Fruit fly (Drosophila melanogaster): ENCODE results near the gene Smn.

- TF ChIP-seq psq (optimal IDR thresholded peaks at IDR 0.05) = no peak
- no peak for TF ChIP-seq insv (optimal IDR thresholded peaks at IDR 0.05)
- TF ChIP-seq Myc (optimal IDR thresholded peaks at IDR 0.05) = no peak
- TF ChIP-seq Sin3A (optimal IDR thresholded peaks at IDR 0.05) = no peak
- no peak for TF ChIP-seq ttk (optimal IDR thresholded peaks at IDR 0.05)
These were observed 13.9 kb downstream of the Smn start for dm6 chr3L:16567495-16567894.

Data from Kc167 (cell line).